Worm (Caenorhabditis elegans) whole organism, L3 larva: ENCODE results near the gene Y39G8B.10.

Source experiments
- elt-2 ChIP-seq: sonication (generic microtip); optimal IDR thresholded peaks from 2 replicates; lab custom pipeline; 2016; ENCODE audit warnings: missing genetic modification reagents, mild to moderate bottlenecking, missing genetic modification characterization, missing compliant biosample characterization
- nhr-237 ChIP-seq: fragments of 150-350 bp; optimal IDR thresholded peaks from 2 replicates; lab custom pipeline; 2014; ENCODE audit warnings: missing biosample characterization, missing genetic modification characterization
- nhr-28 ChIP-seq: fragments of 150-350 bp; optimal IDR thresholded peaks from 2 replicates; lab custom pipeline; 2014; ENCODE audit warnings: missing biosample characterization, missing genetic modification characterization
- nhr-76 ChIP-seq: fragments of 150-350 bp; sonication (generic microtip); optimal IDR thresholded peaks from 5 replicates; lab custom pipeline; 2014; ENCODE audit warnings: missing biosample characterization, missing genetic modification characterization
- unc-39 ChIP-seq: sonication (generic microtip); optimal IDR thresholded peaks from 4 replicates; lab custom pipeline; 2017; ENCODE audit warnings: missing biosample characterization, missing genetic modification characterization

DNA sequence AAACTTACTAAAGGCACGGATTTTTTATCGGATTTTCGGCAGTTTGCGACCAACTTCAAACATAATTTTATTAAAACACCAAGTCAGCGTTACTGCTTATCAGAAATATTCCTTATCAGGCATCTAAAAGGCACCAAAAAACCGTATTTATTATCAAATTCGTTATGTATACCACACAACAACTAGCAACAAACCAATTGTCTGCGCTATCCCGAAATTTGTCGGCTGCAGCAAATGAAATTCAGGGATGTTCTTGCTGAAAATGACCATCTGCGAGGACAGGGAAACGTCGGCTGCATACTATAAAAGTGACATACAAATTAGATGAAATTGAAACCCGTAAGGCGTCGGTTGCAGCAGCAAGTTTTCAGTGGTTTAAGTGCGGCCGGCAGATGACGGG, 15.1 kb upstream of the Y39G8B.10 start:
- TF ChIP-seq unc-39 (tag; lab: Kevin White, UChicago): no peak
- TF ChIP-seq nhr-28 (tag; lab: Kevin White, UChicago): no peak
- TF ChIP-seq elt-2: no peak
- no peak for TF ChIP-seq nhr-237 (tag; lab: Kevin White, UChicago)
- TF ChIP-seq nhr-76 (tag; lab: Kevin White, UChicago): no peak
